Worm (Caenorhabditis elegans) whole organism, early embryonic: ENCODE data around the gene Y27F2A.6.

Experiments
- B0310.2 ChIP-seq: sonication (generic microtip); optimal IDR thresholded peaks from 2 replicates; lab custom pipeline; 2016; ENCODE audit warnings: mild to moderate bottlenecking, missing genetic modification characterization, missing compliant biosample characterization
- F13C5.2 ChIP-seq: sonication (generic microtip); optimal IDR thresholded peaks from 2 replicates; lab custom pipeline; 2017; ENCODE audit warnings: mild to moderate bottlenecking, missing genetic modification characterization, inconsistent platforms, missing compliant biosample characterization
- ama-1 ChIP-seq: fragments of 150-350 bp; optimal IDR thresholded peaks from 2 replicates; lab custom pipeline; 2014
- ceh-13 ChIP-seq: fragments of 200-800 bp; sonication (Bioruptor generic); optimal IDR thresholded peaks from 2 replicates; lab custom pipeline; 2018; ENCODE audit warnings: mild to moderate bottlenecking, missing genetic modification characterization, missing compliant biosample characterization
- ets-7 ChIP-seq: sonication (generic microtip); optimal IDR thresholded peaks from 2 replicates; lab custom pipeline; 2016; ENCODE audit warnings: missing genotype, missing genetic modification characterization, missing compliant biosample characterization
- hmg-4 ChIP-seq: fragments of 200-800 bp; sonication (Bioruptor generic); optimal IDR thresholded peaks from 2 replicates; lab custom pipeline; 2018; ENCODE audit warnings: mild to moderate bottlenecking, missing genetic modification characterization, missing compliant biosample characterization
- hnd-1 ChIP-seq: sonication (generic microtip); optimal IDR thresholded peaks from 2 replicates; lab custom pipeline; 2016; ENCODE audit warnings: missing genetic modification characterization, missing compliant biosample characterization
- pes-1 ChIP-seq: fragments of 200-800 bp; sonication (Bioruptor generic); IDR thresholded peaks from 2 replicates; pipeline ENCODE4 v1.3.6; 2022; ENCODE audit warnings: missing genetic modification reagents, missing genetic modification characterization, missing compliant biosample characterization
- sea-1 ChIP-seq: fragments of 200-800 bp; sonication (Bioruptor generic); conservative IDR thresholded peaks from 2 replicates; pipeline ENCODE4 v1.3.6; 2022; ENCODE audit warnings: missing genetic modification characterization, missing compliant biosample characterization
- tbx-37 ChIP-seq: fragments of 200-800 bp; sonication (Bioruptor generic); conservative IDR thresholded peaks from 2 replicates; pipeline ENCODE4 v1.3.6; 2022; ENCODE audit warnings: missing genetic modification reagents, missing genetic modification characterization, missing compliant biosample characterization
- tra-4 ChIP-seq: sonication (generic microtip); optimal IDR thresholded peaks from 2 replicates; lab custom pipeline; 2017; ENCODE audit warnings: missing genetic modification characterization, missing compliant biosample characterization

DNA sequence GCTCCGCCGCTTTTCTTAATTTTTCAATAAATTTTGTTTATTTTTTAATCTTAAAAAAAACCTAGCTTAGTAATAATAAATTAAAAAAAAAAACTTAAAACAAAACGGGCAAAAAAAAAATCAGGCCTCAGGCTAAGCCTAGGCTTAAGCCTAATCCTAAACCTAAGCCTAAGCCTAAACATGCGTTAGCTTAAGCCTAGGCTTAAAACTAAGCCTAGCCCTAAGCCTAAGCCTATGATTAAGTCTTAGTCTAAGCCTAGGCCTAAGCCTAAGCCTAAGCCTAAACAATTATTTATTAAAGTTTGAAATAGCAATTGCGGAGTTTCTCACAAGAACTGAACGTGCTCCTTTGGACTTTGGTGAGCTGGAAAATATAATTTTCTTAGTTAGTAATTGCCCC is 47.9 kb downstream of the Y27F2A.6 start:
- TF ChIP-seq ceh-13 (GFP tag; lab: Kevin White, UChicago), result no peak
- no peak for TF ChIP-seq F13C5.2 (tag; lab: Kevin White, UChicago)
- TF ChIP-seq tra-4 (tag; lab: Kevin White, UChicago), result no peak
- TF ChIP-seq ama-1 (lab: Kevin White, UChicago), result no peak
- TF ChIP-seq B0310.2 (tag; lab: Kevin White, UChicago), result no peak
- no peak for TF ChIP-seq pes-1 (GFP tag; lab: Robert Waterston, UW)
- TF ChIP-seq sea-1, result no peak
- no peak for TF ChIP-seq ets-7 (tag; lab: Kevin White, UChicago)
- TF ChIP-seq hnd-1 (tag; lab: Kevin White, UChicago), result no peak
- no peak for TF ChIP-seq hmg-4 (GFP tag; lab: Kevin White, UChicago)
- no peak for TF ChIP-seq tbx-37 (GFP tag; lab: Robert Waterston, UW)
